Worm (Caenorhabditis elegans) whole organism, L1 larva: Measurements from ENCODE around the gene sos-1.

Source experiments
- C16A3.4 ChIP-seq: fragments of 150-350 bp; optimal IDR thresholded peaks from 2 replicates; lab custom pipeline; 2014; ENCODE audit warnings: missing biosample characterization, missing genetic modification characterization
- aly-2 ChIP-seq: fragments of 150-350 bp; optimal IDR thresholded peaks from 2 replicates; lab custom pipeline; 2014; ENCODE audit warnings: missing biosample characterization, missing genetic modification characterization
- egl-27 ChIP-seq, 2 experiments: fragments of 150-350 bp in 1 of 2; sonication (generic microtip); optimal IDR thresholded peaks; 3 replicates each; lab custom pipeline; 2017 to 2018; ENCODE audit warnings: missing biosample characterization in 2 of 2, missing genetic modification characterization in 2 of 2, missing genetic modification reagents in 2 of 2
- lin-39 ChIP-seq: fragments of 150-350 bp; optimal IDR thresholded peaks from 2 replicates; lab custom pipeline; 2014; ENCODE audit warnings: missing biosample characterization, missing genetic modification reagents, missing genetic modification characterization
- mdl-1 ChIP-seq, 2 experiments: fragments of 150-350 bp; optimal IDR thresholded peaks; 2 replicates each; lab custom pipeline; 2014 to 2017; ENCODE audit warnings: missing biosample characterization in 2 of 2, missing genetic modification characterization in 2 of 2, inconsistent platforms in 1 of 2
- mep-1 ChIP-seq: fragments of 150-350 bp; optimal IDR thresholded peaks from 2 replicates; lab custom pipeline; 2014; ENCODE audit warnings: missing biosample characterization, missing genetic modification characterization
- nhr-11 ChIP-seq: fragments of 150-350 bp; optimal IDR thresholded peaks from 2 replicates; lab custom pipeline; 2014; ENCODE audit warnings: missing biosample characterization, missing genetic modification characterization
- unc-130 ChIP-seq: fragments of 150-350 bp; optimal IDR thresholded peaks from 2 replicates; lab custom pipeline; 2017; ENCODE audit warnings: missing biosample characterization, missing genetic modification characterization, inconsistent platforms

ce11 chrV:4497161-4497560, 51.9 kb downstream of the sos-1 start, which contains the start of gene unc-62:
- TF ChIP-seq mdl-1 (tag; optimal IDR thresholded peaks at IDR 0.05; lab: Kevin White, UChicago) (no peak), mep-1 (tag; lab: Kevin White, UChicago) (no peak), unc-130 (tag; lab: Kevin White, UChicago) (no peak), aly-2 (no peak), nhr-11 (no peak), egl-27 (tag; optimal IDR thresholded peaks at IDR 0.05; lab: Kevin White, UChicago) (no peak), lin-39 (tag; lab: Kevin White, UChicago) (no peak), C16A3.4 (tag; lab: Kevin White, UChicago) (no peak)
